Worm (Caenorhabditis elegans) whole organism, early embryonic: ENCODE measurements around the gene C24D10.4.

Source experiments
- aly-1 ChIP-seq: sonication (generic microtip); optimal IDR thresholded peaks from 2 replicates; lab custom pipeline; 2016; ENCODE audit warnings: missing genetic modification characterization, missing compliant biosample characterization
- hmg-4 ChIP-seq: fragments of 200-800 bp; sonication (Bioruptor generic); optimal IDR thresholded peaks from 2 replicates; lab custom pipeline; 2018; ENCODE audit warnings: mild to moderate bottlenecking, missing genetic modification characterization, missing compliant biosample characterization
- scrt-1 ChIP-seq: fragments of 200-800 bp; sonication (Bioruptor generic); IDR thresholded peaks from 2 replicates; pipeline ENCODE4 v1.3.6; 2022; ENCODE audit warnings: missing genetic modification characterization, missing compliant biosample characterization
- sea-1 ChIP-seq: fragments of 200-800 bp; sonication (Bioruptor generic); conservative IDR thresholded peaks from 2 replicates; pipeline ENCODE4 v1.3.6; 2022; ENCODE audit warnings: missing genetic modification characterization, missing compliant biosample characterization

DNA sequence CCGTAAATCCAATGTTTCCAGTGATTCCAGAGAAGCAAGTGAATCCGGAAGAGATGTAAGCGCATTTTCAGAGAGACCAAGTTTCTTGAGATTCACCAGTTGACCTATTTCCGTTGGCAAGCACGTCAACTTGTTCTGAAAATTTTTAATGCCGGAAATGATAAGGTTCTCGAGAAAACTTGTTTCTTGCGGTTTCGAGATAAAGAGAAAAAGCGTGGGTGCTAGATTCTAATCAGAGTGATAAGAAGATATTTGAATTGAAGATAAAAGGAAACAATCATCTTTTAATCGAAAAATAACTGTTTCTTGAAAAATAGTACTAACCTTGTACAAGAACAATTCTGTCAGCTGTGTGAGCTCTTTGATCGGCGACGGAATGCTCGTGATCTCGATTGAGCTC is 28.5 kb upstream of the C24D10.4 start:
- TF ChIP-seq scrt-1, result no peak
- no peak for TF ChIP-seq aly-1 (tag; lab: Kevin White, UChicago)
- TF ChIP-seq hmg-4 (GFP tag; lab: Kevin White, UChicago), result no peak
- TF ChIP-seq sea-1 (GFP tag; lab: Robert Waterston, UW), result no peak
